Worm (Caenorhabditis elegans) whole organism, mixed stage, embryonic: Measurements from ENCODE around the gene Y24F12A.1.
A peak's percentile ranks its signal among the peaks of the same experiment; 100 is the strongest.

Experiments used
- M03D4.4 ChIP-seq: sonication (generic microtip); optimal IDR thresholded peaks from 2 replicates; lab custom pipeline; 2017; ENCODE audit warnings: mild to moderate bottlenecking, missing genetic modification characterization, missing compliant biosample characterization
- bed-3 ChIP-seq: fragments of 200-800 bp; sonication (Bioruptor generic); optimal IDR thresholded peaks from 3 replicates; lab custom pipeline; 2018; ENCODE audit warnings: mild to moderate bottlenecking, missing genetic modification characterization, moderate library complexity, missing compliant biosample characterization
- blmp-1 ChIP-seq: fragments of 150-350 bp; optimal IDR thresholded peaks from 2 replicates; lab custom pipeline; 2014; ENCODE audit warnings: missing biosample characterization, missing genetic modification characterization
- ceh-39 ChIP-seq: fragments of 150-350 bp; optimal IDR thresholded peaks from 2 replicates; lab custom pipeline; 2014; ENCODE audit warnings: missing biosample characterization, missing genetic modification characterization
- ceh-43 ChIP-seq: fragments of 200-800 bp; sonication (Bioruptor generic); optimal IDR thresholded peaks from 2 replicates; lab custom pipeline; 2018; ENCODE audit warnings: mild to moderate bottlenecking, missing genetic modification characterization, moderate library complexity, missing compliant biosample characterization
- ceh-83 ChIP-seq: fragments of 200-800 bp; sonication (Bioruptor generic); optimal IDR thresholded peaks from 2 replicates; lab custom pipeline; 2018; ENCODE audit warnings: mild to moderate bottlenecking, missing genetic modification characterization, missing compliant biosample characterization
- ces-1 ChIP-seq: fragments of 150-350 bp; optimal IDR thresholded peaks from 2 replicates; lab custom pipeline; 2014; ENCODE audit warnings: missing biosample characterization, missing genetic modification reagents, missing genetic modification characterization
- cnd-1 ChIP-seq: fragments of 200-800 bp; sonication (Bioruptor generic); optimal IDR thresholded peaks from 2 replicates; lab custom pipeline; 2018; ENCODE audit warnings: mild to moderate bottlenecking, missing genetic modification characterization, missing compliant biosample characterization
- drap-1 ChIP-seq: fragments of 200-800 bp; sonication (Bioruptor generic); optimal IDR thresholded peaks from 3 replicates; lab custom pipeline; 2018; ENCODE audit warnings: mild to moderate bottlenecking, missing genetic modification characterization, missing compliant biosample characterization
- elt-1 ChIP-seq: sonication (generic microtip); optimal IDR thresholded peaks from 2 replicates; lab custom pipeline; 2017; ENCODE audit warnings: missing genetic modification characterization, mild to moderate bottlenecking, missing compliant biosample characterization, antibody characterized with exemption, moderate library complexity, borderline replicate concordance; ENCODE audit not compliant: insufficient read depth
- elt-3 ChIP-seq: fragments of 150-350 bp; optimal IDR thresholded peaks from 2 replicates; lab custom pipeline; 2014; ENCODE audit warnings: missing biosample characterization, missing genetic modification characterization
- flh-1 ChIP-seq: fragments of 200-800 bp; sonication (Bioruptor generic); optimal IDR thresholded peaks from 2 replicates; lab custom pipeline; 2018; ENCODE audit warnings: mild to moderate bottlenecking, missing genetic modification characterization, moderate library complexity, missing compliant biosample characterization
- ham-2 ChIP-seq: fragments of 200-800 bp; sonication (Bioruptor generic); optimal IDR thresholded peaks from 2 replicates; lab custom pipeline; 2018; ENCODE audit warnings: mild to moderate bottlenecking, missing genetic modification characterization, missing compliant biosample characterization
- hlh-1 ChIP-seq: fragments of 150-350 bp; optimal IDR thresholded peaks from 2 replicates; lab custom pipeline; 2014; ENCODE audit warnings: missing biosample characterization, missing genetic modification reagents, missing genetic modification characterization
- lin-13 ChIP-seq: fragments of 150-350 bp; optimal IDR thresholded peaks from 2 replicates; lab custom pipeline; 2014; ENCODE audit warnings: missing biosample characterization, missing genetic modification characterization
- lin-32 ChIP-seq: fragments of 200-800 bp; sonication (Bioruptor generic); optimal IDR thresholded peaks from 2 replicates; lab custom pipeline; 2018; ENCODE audit warnings: mild to moderate bottlenecking, missing genetic modification characterization, missing compliant biosample characterization
- lsy-2 ChIP-seq: fragments of 150-350 bp; optimal IDR thresholded peaks from 2 replicates; lab custom pipeline; 2014; ENCODE audit warnings: missing biosample characterization, missing genetic modification characterization
- mab-5 ChIP-seq: fragments of 150-350 bp; optimal IDR thresholded peaks from 2 replicates; lab custom pipeline; 2014; ENCODE audit warnings: missing biosample characterization, missing genetic modification characterization
- mep-1 ChIP-seq: fragments of 150-350 bp; optimal IDR thresholded peaks from 2 replicates; lab custom pipeline; 2017; ENCODE audit warnings: missing biosample characterization, missing genetic modification reagents, missing genetic modification characterization, inconsistent platforms
- mls-2 ChIP-seq: sonication (generic microtip); optimal IDR thresholded peaks from 2 replicates; lab custom pipeline; 2016; ENCODE audit warnings: mild to moderate bottlenecking, missing genetic modification characterization, moderate library complexity, missing compliant biosample characterization
- nhr-12 ChIP-seq: fragments of 150-350 bp; optimal IDR thresholded peaks from 2 replicates; lab custom pipeline; 2014; ENCODE audit warnings: missing biosample characterization, missing genetic modification characterization
- nhr-2 ChIP-seq: fragments of 150-350 bp; optimal IDR thresholded peaks from 2 replicates; lab custom pipeline; 2014; ENCODE audit warnings: missing biosample characterization, missing genetic modification characterization
- nhr-237 ChIP-seq: fragments of 150-350 bp; optimal IDR thresholded peaks from 2 replicates; lab custom pipeline; 2014; ENCODE audit warnings: missing biosample characterization, missing genetic modification characterization
- nhr-28 ChIP-seq: fragments of 150-350 bp; optimal IDR thresholded peaks from 2 replicates; lab custom pipeline; 2014; ENCODE audit warnings: missing biosample characterization, missing genetic modification characterization
- nhr-76 ChIP-seq: sonication (generic microtip); optimal IDR thresholded peaks from 2 replicates; lab custom pipeline; 2017; ENCODE audit warnings: missing biosample characterization, missing genetic modification characterization
- pha-4 ChIP-seq: fragments of 150-350 bp; optimal IDR thresholded peaks from 2 replicates; lab custom pipeline; 2018; ENCODE audit warnings: missing biosample characterization, missing genetic modification reagents, missing genetic modification characterization
- sem-2 ChIP-seq: fragments of 200-800 bp; sonication (Bioruptor generic); optimal IDR thresholded peaks from 2 replicates; lab custom pipeline; 2018; ENCODE audit warnings: mild to moderate bottlenecking, missing genetic modification characterization, missing compliant biosample characterization
- sptf-1 ChIP-seq: sonication (generic microtip); optimal IDR thresholded peaks from 2 replicates; lab custom pipeline; 2017; ENCODE audit warnings: mild to moderate bottlenecking, missing genetic modification characterization, moderate library complexity, missing compliant biosample characterization
- tbx-8 ChIP-seq: fragments of 200-800 bp; sonication (Bioruptor generic); optimal IDR thresholded peaks from 2 replicates; lab custom pipeline; 2018; ENCODE audit warnings: mild to moderate bottlenecking, missing genetic modification characterization, moderate library complexity, missing compliant biosample characterization
- unc-120 ChIP-seq: sonication (generic microtip); optimal IDR thresholded peaks from 2 replicates; lab custom pipeline; 2017; ENCODE audit warnings: missing genetic modification characterization, missing compliant biosample characterization; ENCODE audit not compliant: poor library complexity, severe bottlenecking
- unc-39 ChIP-seq: fragments of 150-350 bp; optimal IDR thresholded peaks from 2 replicates; lab custom pipeline; 2014; ENCODE audit warnings: missing biosample characterization, missing genetic modification characterization
- zip-8 ChIP-seq: fragments of 150-350 bp; optimal IDR thresholded peaks from 2 replicates; lab custom pipeline; 2014; ENCODE audit warnings: missing biosample characterization, missing genetic modification characterization
- ztf-11 ChIP-seq: fragments of 150-350 bp; optimal IDR thresholded peaks from 2 replicates; lab custom pipeline; 2014; ENCODE audit warnings: missing biosample characterization, missing genetic modification characterization

Gene Y24F12A.1

DNA sequence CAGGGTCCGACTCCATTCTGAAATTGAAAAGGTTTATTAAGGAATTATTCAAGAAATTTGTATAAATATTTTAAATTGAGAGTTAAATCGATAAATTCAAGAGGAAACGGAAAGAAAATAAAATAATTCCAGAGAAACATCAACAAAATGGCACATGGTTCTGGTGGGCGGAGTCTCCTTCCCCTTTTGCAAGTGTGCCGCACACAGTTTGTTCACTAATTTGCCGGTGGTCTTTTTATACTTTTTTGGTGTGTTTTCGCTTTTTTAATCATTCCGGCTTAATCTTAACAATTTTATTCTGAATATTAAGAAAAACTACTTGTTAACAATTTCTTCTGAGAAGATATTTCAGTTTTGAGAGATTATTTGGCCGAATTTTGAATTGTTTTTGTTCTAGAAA, at the start of gene Y24F12A.1, which contains the start of gene ragc-1:
Gene Y24F12A.1, plus strand, starts transcription at position 346 of the 400 bp plus-strand sequence.
Gene ragc-1, minus strand, starts transcription at position 25 of the 400 bp plus-strand sequence.
- TF ChIP-seq nhr-28 (tag; lab: Kevin White, UChicago) (no peak), M03D4.4 (tag; lab: Kevin White, UChicago) (peak; percentile 57), nhr-237 (tag; lab: Kevin White, UChicago) (peak; percentile 12), lsy-2 (tag; lab: Kevin White, UChicago) (peak; percentile 42), ces-1 (GFP tag; lab: Kevin White, UChicago) (peak; percentile 40), ceh-43 (peak; percentile 69), hlh-1 (peak; percentile 71), mep-1 (tag; lab: Kevin White, UChicago) (peak; percentile 75), zip-8 (no peak), elt-1 (tag; lab: Kevin White, UChicago) (peak; percentile 17), pha-4 (tag; lab: Kevin White, UChicago) (peak; percentile 36), mls-2 (tag; lab: Kevin White, UChicago) (no peak), sem-2 (GFP tag; lab: Kevin White, UChicago) (peak; percentile 39), bed-3 (peak; percentile 42), flh-1 (GFP tag; lab: Kevin White, UChicago) (peak; percentile 10), drap-1 (GFP tag; lab: Kevin White, UChicago) (no peak), sptf-1 (tag; lab: Kevin White, UChicago) (peak; percentile 58), unc-120 (tag; lab: Kevin White, UChicago) (peak; percentile 19)

DNA sequence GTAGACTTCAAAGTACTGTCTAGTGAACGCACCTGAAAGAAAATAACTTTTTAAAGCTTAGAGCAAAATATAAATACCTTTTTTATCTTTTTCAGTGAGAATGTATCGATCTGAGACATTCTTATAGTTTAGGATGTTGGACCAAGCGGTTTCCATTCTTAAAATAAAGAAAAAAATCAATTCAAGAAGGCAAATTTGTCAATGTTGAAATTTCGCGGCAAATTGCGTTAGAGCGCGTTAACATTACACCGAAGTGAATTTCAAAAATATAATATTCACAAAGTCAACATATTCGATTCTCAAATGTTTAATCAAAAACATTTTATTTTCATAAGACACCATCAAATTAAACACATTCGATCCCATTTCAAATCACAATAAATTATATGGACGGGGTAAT, 43.4 kb upstream of the Y24F12A.1 start, which contains the start of gene F12F6.7:
Gene F12F6.7, minus strand, starts transcription at position 157 of the 400 bp plus-strand sequence.
- TF ChIP-seq flh-1 (GFP tag; lab: Kevin White, UChicago) (no peak), hlh-1 (no peak), ztf-11 (tag; lab: Kevin White, UChicago) (no peak), mab-5 (tag; lab: Kevin White, UChicago) (no peak), sem-2 (GFP tag; lab: Kevin White, UChicago) (no peak)
- TF ChIP-seq, all 35 proteins: peak for 0

- TF ChIP-seq mls-2 (tag; lab: Kevin White, UChicago) (no peak), lin-32 (GFP tag; lab: Kevin White, UChicago) (no peak), lin-13 (tag; lab: Kevin White, UChicago) (no peak), blmp-1 (no peak), ceh-43 (no peak), nhr-76 (no peak), unc-39 (tag; lab: Kevin White, UChicago) (no peak), nhr-12 (tag; lab: Kevin White, UChicago) (no peak), bed-3 (no peak), drap-1 (GFP tag; lab: Kevin White, UChicago) (no peak), ztf-11 (tag; lab: Kevin White, UChicago) (no peak), pha-4 (tag; lab: Kevin White, UChicago) (no peak)
These were observed 42.0 kb upstream of the Y24F12A.1 start for ce11 chrIV:11563090-11563489.

ce11 chrIV:11565022-11565421, 40.0 kb upstream of the Y24F12A.1 start:
- TF ChIP-seq blmp-1 (no peak), ceh-83 (GFP tag; lab: Kevin White, UChicago) (no peak), lsy-2 (tag; lab: Kevin White, UChicago) (no peak), nhr-76 (no peak), nhr-28 (tag; lab: Kevin White, UChicago) (no peak), ztf-11 (tag; lab: Kevin White, UChicago) (no peak), lin-32 (GFP tag; lab: Kevin White, UChicago) (no peak)

- TF ChIP-seq ceh-39 (tag; lab: Kevin White, UChicago) (no peak), flh-1 (GFP tag; lab: Kevin White, UChicago) (no peak), drap-1 (GFP tag; lab: Kevin White, UChicago) (no peak), ces-1 (GFP tag; lab: Kevin White, UChicago) (peak; percentile 61), ceh-83 (GFP tag; lab: Kevin White, UChicago) (no peak), tbx-8 (GFP tag; lab: Kevin White, UChicago) (no peak), ham-2 (GFP tag; lab: Kevin White, UChicago) (no peak), pha-4 (tag; lab: Kevin White, UChicago) (peak; percentile 84), nhr-2 (tag; lab: Kevin White, UChicago) (peak; percentile 9), ztf-11 (tag; lab: Kevin White, UChicago) (no peak), mep-1 (tag; lab: Kevin White, UChicago) (peak; percentile 82), M03D4.4 (tag; lab: Kevin White, UChicago) (peak; percentile 24), nhr-28 (tag; lab: Kevin White, UChicago) (no peak), hlh-1 (peak; percentile 96), bed-3 (no peak), lsy-2 (tag; lab: Kevin White, UChicago) (peak; percentile 99), nhr-12 (tag; lab: Kevin White, UChicago) (no peak), cnd-1 (peak; percentile 41), lin-13 (tag; lab: Kevin White, UChicago) (peak; percentile 64), unc-120 (tag; lab: Kevin White, UChicago) (peak; percentile 23), unc-39 (tag; lab: Kevin White, UChicago) (no peak), nhr-237 (tag; lab: Kevin White, UChicago) (peak; percentile 72), elt-3 (no peak)
These were observed 38.9 kb upstream of the Y24F12A.1 start, which contains the start of gene sec-24.1 for ce11 chrIV:11566146-11566545. Gene sec-24.1, minus strand, starts transcription at chrIV:11566194.
